Worm (Caenorhabditis elegans) whole organism, young adult: Measurements from ENCODE around the gene C37H5.14.

ENCODE experiments used
- D2030.7 ChIP-seq: fragments of 200-800 bp; sonication (Bioruptor generic); IDR thresholded peaks from 2 replicates; pipeline ENCODE4 v1.3.6; 2022; ENCODE audit warnings: missing genetic modification reagents, missing genetic modification characterization, missing compliant biosample characterization
- F23B12.7 ChIP-seq: sonication (generic microtip); optimal IDR thresholded peaks from 2 replicates; lab custom pipeline; 2017; ENCODE audit warnings: missing genetic modification characterization, mild to moderate bottlenecking, missing compliant biosample characterization, antibody characterized with exemption, moderate library complexity; ENCODE audit not compliant: insufficient read depth
- F52B5.7 ChIP-seq: sonication (generic microtip); optimal IDR thresholded peaks from 2 replicates; lab custom pipeline; 2016; ENCODE audit warnings: mild to moderate bottlenecking, missing genetic modification characterization, missing compliant biosample characterization
- K11D2.4 ChIP-seq: fragments of 200-800 bp; sonication (Bioruptor generic); IDR thresholded peaks from 2 replicates; pipeline ENCODE4 v1.3.6; 2022; ENCODE audit warnings: missing genetic modification reagents, missing genetic modification characterization, missing compliant biosample characterization
- K12H6.12 ChIP-seq: fragments of 200-800 bp; sonication (Bioruptor generic); optimal IDR thresholded peaks from 2 replicates; lab custom pipeline; 2018; ENCODE audit warnings: mild to moderate bottlenecking, missing genetic modification characterization, missing compliant biosample characterization
- T07F8.4 ChIP-seq: sonication (generic microtip); optimal IDR thresholded peaks from 2 replicates; lab custom pipeline; 2016; ENCODE audit warnings: mild to moderate bottlenecking, missing genetic modification characterization, moderate library complexity, missing compliant biosample characterization
- Y53G8AR.9 ChIP-seq: fragments of 200-800 bp; sonication (Bioruptor generic); conservative IDR thresholded peaks from 2 replicates; pipeline ENCODE4 v1.3.6; 2022; ENCODE audit warnings: missing genetic modification reagents, missing genetic modification characterization, missing compliant biosample characterization
- Y95B8A.8 ChIP-seq: fragments of 200-800 bp; sonication (Bioruptor generic); IDR thresholded peaks from 2 replicates; pipeline ENCODE4 v1.3.6; 2022; ENCODE audit warnings: missing genetic modification reagents, missing genetic modification characterization, missing compliant biosample characterization
- ZK185.1 ChIP-seq: sonication (generic microtip); optimal IDR thresholded peaks from 2 replicates; lab custom pipeline; 2016; ENCODE audit warnings: mild to moderate bottlenecking, missing genetic modification characterization, missing compliant biosample characterization; ENCODE audit not compliant: poor library complexity, severe bottlenecking
- athp-1 ChIP-seq: sonication (generic microtip); optimal IDR thresholded peaks from 2 replicates; lab custom pipeline; 2017; ENCODE audit warnings: mild to moderate bottlenecking, missing genetic modification characterization, missing compliant biosample characterization
- bed-1 ChIP-seq: fragments of 200-800 bp; sonication (Bioruptor generic); IDR thresholded peaks from 2 replicates; pipeline ENCODE4 v1.3.6; 2022; ENCODE audit warnings: missing genetic modification reagents, missing genetic modification characterization, missing compliant biosample characterization
- cebp-1 ChIP-seq, 2 experiments: fragments of 200-800 bp in 1 of 2; sonication (Bioruptor generic) in 1 of 2; sonication (generic microtip) in 1 of 2; IDR thresholded peaks in 1 of 2; optimal IDR thresholded peaks in 1 of 2; 2 replicates each; pipeline versions ENCODE4 v1.3.6 to Lab custom; 2017 to 2022; ENCODE audit warnings: missing compliant biosample characterization in 2 of 2, missing genetic modification characterization in 2 of 2, mild to moderate bottlenecking in 1 of 2, missing genetic modification reagents in 1 of 2, moderate library complexity in 1 of 2
- ceh-100 ChIP-seq: fragments of 200-800 bp; sonication (Bioruptor generic); IDR thresholded peaks from 2 replicates; pipeline ENCODE4 v1.3.6; 2022; ENCODE audit warnings: missing genetic modification reagents, missing genetic modification characterization, missing compliant biosample characterization
- ceh-27 ChIP-seq: fragments of 200-800 bp; sonication (Bioruptor generic); optimal IDR thresholded peaks from 2 replicates; lab custom pipeline; 2018; ENCODE audit warnings: mild to moderate bottlenecking, missing genetic modification characterization, moderate library complexity, missing compliant biosample characterization
- ceh-40 ChIP-seq: fragments of 200-800 bp; sonication (Bioruptor generic); IDR thresholded peaks from 2 replicates; pipeline ENCODE4 v1.3.6; 2022; ENCODE audit warnings: missing genetic modification characterization, missing compliant biosample characterization
- ceh-91 ChIP-seq: fragments of 200-800 bp; sonication (Bioruptor generic); IDR thresholded peaks from 2 replicates; pipeline ENCODE4 v1.3.6; 2022; ENCODE audit warnings: missing genetic modification reagents, missing genetic modification characterization, missing compliant biosample characterization
- dox-1 ChIP-seq: fragments of 200-800 bp; sonication (Bioruptor generic); IDR thresholded peaks from 2 replicates; pipeline ENCODE4 v1.3.6; 2022; ENCODE audit warnings: missing genetic modification reagents, missing genetic modification characterization, missing compliant biosample characterization
- dpl-1 ChIP-seq: fragments of 150-350 bp; optimal IDR thresholded peaks from 2 replicates; lab custom pipeline; 2014; ENCODE audit warnings: missing biosample characterization, missing genetic modification reagents, missing genetic modification characterization
- efl-1 ChIP-seq: fragments of 150-350 bp; optimal IDR thresholded peaks from 2 replicates; lab custom pipeline; 2014; ENCODE audit warnings: missing biosample characterization, missing genetic modification reagents, missing genetic modification characterization
- egl-18 ChIP-seq: fragments of 200-800 bp; sonication (Bioruptor generic); IDR thresholded peaks from 2 replicates; pipeline ENCODE4 v1.3.6; 2022; ENCODE audit warnings: missing genetic modification reagents, missing genetic modification characterization, missing compliant biosample characterization
- egrh-3 ChIP-seq: fragments of 200-800 bp; sonication (Bioruptor generic); IDR thresholded peaks from 2 replicates; pipeline ENCODE4 v1.3.6; 2022; ENCODE audit warnings: missing genetic modification reagents, missing genetic modification characterization, missing compliant biosample characterization
- him-1 ChIP-seq: sonication (generic microtip); optimal IDR thresholded peaks from 2 replicates; lab custom pipeline; 2016; ENCODE audit warnings: missing genotype, missing genetic modification reagents, missing genetic modification characterization, missing compliant biosample characterization
- hsf-1 ChIP-seq: fragments of 200-800 bp; sonication (Bioruptor generic); IDR thresholded peaks from 2 replicates; pipeline ENCODE4 v1.3.6; 2022; ENCODE audit warnings: missing genetic modification reagents, missing genetic modification characterization, missing compliant biosample characterization
- lag-1 ChIP-seq: fragments of 200-800 bp; sonication (Bioruptor generic); IDR thresholded peaks from 2 replicates; pipeline ENCODE4 v1.3.6; 2022; ENCODE audit warnings: missing genetic modification reagents, missing genetic modification characterization, missing compliant biosample characterization
- let-526 ChIP-seq: fragments of 200-800 bp; sonication (Bioruptor generic); IDR thresholded peaks from 2 replicates; pipeline ENCODE4 v1.3.6; 2022; ENCODE audit warnings: missing genetic modification reagents, missing genetic modification characterization, missing compliant biosample characterization
- let-607 ChIP-seq, 2 experiments: fragments of 200-800 bp in 1 of 2; sonication (Bioruptor generic) in 1 of 2; sonication (generic microtip) in 1 of 2; optimal IDR thresholded peaks; 2 replicates each; lab custom pipeline; 2016 to 2018; ENCODE audit warnings: mild to moderate bottlenecking in 2 of 2, missing compliant biosample characterization in 2 of 2, missing genetic modification characterization in 2 of 2, moderate library complexity in 2 of 2, missing genotype in 1 of 2
- lin-54 ChIP-seq: fragments of 200-800 bp; sonication (Bioruptor generic); optimal IDR thresholded peaks from 2 replicates; lab custom pipeline; 2018; ENCODE audit warnings: mild to moderate bottlenecking, missing genetic modification characterization, missing compliant biosample characterization
- madf-10 ChIP-seq: sonication (generic microtip); optimal IDR thresholded peaks from 2 replicates; lab custom pipeline; 2016; ENCODE audit warnings: mild to moderate bottlenecking, missing genetic modification characterization, missing compliant biosample characterization
- madf-6 ChIP-seq: fragments of 200-800 bp; sonication (Bioruptor generic); IDR thresholded peaks from 2 replicates; pipeline ENCODE4 v1.3.6; 2022; ENCODE audit warnings: missing genetic modification reagents, missing genetic modification characterization, missing compliant biosample characterization
- madf-8 ChIP-seq: fragments of 200-800 bp; sonication (Bioruptor generic); conservative IDR thresholded peaks from 2 replicates; pipeline ENCODE4 v1.3.6; 2022; ENCODE audit warnings: missing genetic modification reagents, missing genetic modification characterization, missing compliant biosample characterization
- mcd-1 ChIP-seq: fragments of 200-800 bp; sonication (Bioruptor generic); IDR thresholded peaks from 2 replicates; pipeline ENCODE4 v1.3.6; 2022; ENCODE audit warnings: missing genetic modification reagents, missing genetic modification characterization, missing compliant biosample characterization
- nfyb-1 ChIP-seq: fragments of 200-800 bp; sonication (Bioruptor generic); IDR thresholded peaks from 2 replicates; pipeline ENCODE4 v1.3.6; 2022; ENCODE audit warnings: missing genetic modification reagents, missing genetic modification characterization, missing compliant biosample characterization
- nhr-80 ChIP-seq: sonication (generic microtip); optimal IDR thresholded peaks from 2 replicates; lab custom pipeline; 2016; ENCODE audit warnings: missing genetic modification characterization, missing compliant biosample characterization
- pbrm-1 ChIP-seq: fragments of 200-800 bp; sonication (Bioruptor generic); IDR thresholded peaks from 2 replicates; pipeline ENCODE4 v1.3.6; 2022; ENCODE audit warnings: missing genetic modification reagents, missing genetic modification characterization, missing compliant biosample characterization
- rpc-1 ChIP-seq, 2 experiments: fragments of 150-350 bp in 1 of 2; sonication (generic microtip) in 1 of 2; optimal IDR thresholded peaks; 2 replicates each; lab custom pipeline; 2014 to 2018; ENCODE audit warnings: missing biosample characterization in 1 of 2, missing genetic modification characterization in 1 of 2, missing genetic modification reagents in 1 of 2, missing genotype in 1 of 2
- snpc-1.1 ChIP-seq: sonication (generic microtip); optimal IDR thresholded peaks from 2 replicates; lab custom pipeline; 2017; ENCODE audit warnings: missing genetic modification characterization, mild to moderate bottlenecking, missing compliant biosample characterization, antibody characterized with exemption, moderate library complexity, missing genotype, missing genetic modification reagents; ENCODE audit not compliant: insufficient read depth
- snpc-1.3 ChIP-seq: sonication (generic microtip); optimal IDR thresholded peaks from 2 replicates; lab custom pipeline; 2017; ENCODE audit warnings: missing genetic modification characterization, mild to moderate bottlenecking, missing compliant biosample characterization, antibody characterized with exemption, moderate library complexity, missing genotype, missing genetic modification reagents; ENCODE audit not compliant: insufficient read depth
- snpc-3.4 ChIP-seq: sonication (generic microtip); optimal IDR thresholded peaks from 2 replicates; lab custom pipeline; 2017; ENCODE audit warnings: missing genetic modification characterization, mild to moderate bottlenecking, missing compliant biosample characterization, antibody characterized with exemption, moderate library complexity, missing genotype, missing genetic modification reagents
- somi-1 ChIP-seq: fragments of 200-800 bp; sonication (Bioruptor generic); optimal IDR thresholded peaks from 2 replicates; lab custom pipeline; 2018; ENCODE audit warnings: mild to moderate bottlenecking, missing genetic modification characterization, missing compliant biosample characterization
- tbp1 ChIP-seq: fragments of 200-800 bp; sonication (Bioruptor generic); optimal IDR thresholded peaks from 2 replicates; lab custom pipeline; 2018; ENCODE audit warnings: mild to moderate bottlenecking, missing genetic modification characterization, missing compliant biosample characterization
- tbx-9 ChIP-seq: sonication (generic microtip); optimal IDR thresholded peaks from 2 replicates; lab custom pipeline; 2016; ENCODE audit warnings: borderline replicate concordance, missing genetic modification characterization, inconsistent platforms, missing compliant biosample characterization
- tlf-1 ChIP-seq: fragments of 200-800 bp; sonication (Bioruptor generic); optimal IDR thresholded peaks from 2 replicates; lab custom pipeline; 2018; ENCODE audit warnings: mild to moderate bottlenecking, missing genetic modification characterization, missing compliant biosample characterization
- ztf-18 ChIP-seq: sonication (generic microtip); optimal IDR thresholded peaks from 2 replicates; lab custom pipeline; 2016; ENCODE audit warnings: missing genotype, mild to moderate bottlenecking, missing genetic modification characterization, missing compliant biosample characterization
- ztf-26 ChIP-seq: sonication (generic microtip); optimal IDR thresholded peaks from 2 replicates; lab custom pipeline; 2017; ENCODE audit warnings: missing genetic modification characterization, missing compliant biosample characterization
- ztf-6 ChIP-seq: fragments of 200-800 bp; sonication (Bioruptor generic); IDR thresholded peaks from 2 replicates; pipeline ENCODE4 v1.3.6; 2022; ENCODE audit warnings: missing genetic modification reagents, missing genetic modification characterization, missing compliant biosample characterization

The C37H5.14 gene

ce11 chrV:4826710-4827380, 7.3 kb downstream of the C37H5.14 start, which contains the start of the genes hsp-6 and C37H5.5 (continued):
- peak; percentile 90 for TF ChIP-seq F23B12.7 (tag; lab: Kevin White, UChicago)
- peak; percentile 22 for TF ChIP-seq K12H6.12
- TF ChIP-seq Y53G8AR.9 (GFP tag; lab: Robert Waterston, UW) = peak; percentile 82
- peak; percentile 47 for TF ChIP-seq ztf-18
- peak; percentile 80 for TF ChIP-seq lin-54
- TF ChIP-seq ztf-26 (tag; lab: Kevin White, UChicago) = peak; percentile 38
- TF ChIP-seq mcd-1 = peak; percentile 77
- TF ChIP-seq snpc-1.1 = peak; percentile 45
- TF ChIP-seq K11D2.4 (GFP tag; lab: Robert Waterston, UW) = peak; percentile 70
- TF ChIP-seq dox-1 (GFP tag; lab: Robert Waterston, UW) = peak; percentile 84
- peak; percentile 56 for TF ChIP-seq somi-1 (GFP tag; lab: Kevin White, UChicago)
- TF ChIP-seq Y95B8A.8 = no peak
- peak; percentile 55 for TF ChIP-seq snpc-1.3 (tag; lab: Kevin White, UChicago)
- TF ChIP-seq efl-1 (GFP tag; lab: Kevin White, UChicago) = peak; percentile 45
- TF ChIP-seq ZK185.1 (tag; lab: Kevin White, UChicago) = peak; percentile 54
- peak; percentile 81 for TF ChIP-seq nfyb-1 (GFP tag; lab: Robert Waterston, UW)
- peak; percentile 73 for TF ChIP-seq athp-1 (tag; lab: Kevin White, UChicago)
- peak; percentile 73 for TF ChIP-seq ceh-27
- no peak for TF ChIP-seq tbx-9 (tag; lab: Kevin White, UChicago)
- TF ChIP-seq pbrm-1 (GFP tag; lab: Robert Waterston, UW) = peak; percentile 85
- peak; percentile 26; the same call in 1 of the 2 replicates for TF ChIP-seq egrh-3 (GFP tag; lab: Robert Waterston, UW)
- peak; percentile 72 for TF ChIP-seq D2030.7 (GFP tag; lab: Robert Waterston, UW)
- no peak for TF ChIP-seq F52B5.7 (tag; lab: Kevin White, UChicago)
- 0 out of 2 replicates have a peak, but pooled peaks have one; percentile 30 for TF ChIP-seq ztf-6
- TF ChIP-seq snpc-3.4 (tag; lab: Kevin White, UChicago) = peak; percentile 59
- TF ChIP-seq madf-10 (tag; lab: Kevin White, UChicago) = peak; percentile 56
- TF ChIP-seq him-1 = no peak
- peak; percentile 91 for TF ChIP-seq madf-6 (GFP tag; lab: Robert Waterston, UW)
- TF ChIP-seq rpc-1 (optimal IDR thresholded peaks at IDR 0.05; lab: Kevin White, UChicago) = peak; percentile 43
- TF ChIP-seq rpc-1 (tag; optimal IDR thresholded peaks at IDR 0.05; lab: Kevin White, UChicago) = no peak
- peak; percentile 75 for TF ChIP-seq madf-8
- peak; percentile 91 for TF ChIP-seq hsf-1 (GFP tag; lab: Robert Waterston, UW)
- peak; percentile 49 for TF ChIP-seq nhr-80 (tag; lab: Kevin White, UChicago)
- TF ChIP-seq lag-1 (GFP tag; lab: Robert Waterston, UW) = no peak
- TF ChIP-seq egl-18 (GFP tag; lab: Robert Waterston, UW) = no peak
- TF ChIP-seq bed-1 = no peak
- peak; percentile 46; the same call in 1 of the 2 replicates for TF ChIP-seq cebp-1 (GFP tag; IDR thresholded peaks at IDR 0.05; lab: Robert Waterston, UW)
- TF ChIP-seq cebp-1 (tag; optimal IDR thresholded peaks at IDR 0.05; lab: Kevin White, UChicago) = peak; percentile 82
- TF ChIP-seq tbp1 = peak; percentile 67
- peak; percentile 59; the same call in 1 of the 2 replicates for TF ChIP-seq ceh-91 (GFP tag; lab: Robert Waterston, UW)
- peak; percentile 11 for TF ChIP-seq dpl-1 (GFP tag; lab: Kevin White, UChicago)
- 0 out of 2 replicates have a peak, but pooled peaks have one; percentile 52 for TF ChIP-seq let-526 (GFP tag; lab: Robert Waterston, UW)
- no peak for TF ChIP-seq ceh-40 (GFP tag; lab: Robert Waterston, UW)
- TF ChIP-seq T07F8.4 (tag; lab: Kevin White, UChicago) = no peak
- TF ChIP-seq tlf-1 = peak; percentile 89
- peak in 1 of 2 experiments; percentile 32 for TF ChIP-seq let-607 (tag; optimal IDR thresholded peaks at IDR 0.05; lab: Kevin White, UChicago)
- TF ChIP-seq ceh-100 = peak; percentile 79
